Worm (Caenorhabditis elegans) whole organism, mixed stage, embryonic: ENCODE results near the gene srh-74.

Source experiments
- M03D4.4 ChIP-seq: sonication (generic microtip); optimal IDR thresholded peaks from 2 replicates; lab custom pipeline; 2017; ENCODE audit warnings: mild to moderate bottlenecking, missing genetic modification characterization, missing compliant biosample characterization
- bed-3 ChIP-seq: fragments of 200-800 bp; sonication (Bioruptor generic); optimal IDR thresholded peaks from 3 replicates; lab custom pipeline; 2018; ENCODE audit warnings: mild to moderate bottlenecking, missing genetic modification characterization, moderate library complexity, missing compliant biosample characterization
- blmp-1 ChIP-seq: fragments of 150-350 bp; optimal IDR thresholded peaks from 2 replicates; lab custom pipeline; 2014; ENCODE audit warnings: missing biosample characterization, missing genetic modification characterization
- ceh-39 ChIP-seq: fragments of 150-350 bp; optimal IDR thresholded peaks from 2 replicates; lab custom pipeline; 2014; ENCODE audit warnings: missing biosample characterization, missing genetic modification characterization
- ces-1 ChIP-seq: fragments of 150-350 bp; optimal IDR thresholded peaks from 2 replicates; lab custom pipeline; 2014; ENCODE audit warnings: missing biosample characterization, missing genetic modification reagents, missing genetic modification characterization
- elt-1 ChIP-seq: sonication (generic microtip); optimal IDR thresholded peaks from 2 replicates; lab custom pipeline; 2017; ENCODE audit warnings: missing genetic modification characterization, mild to moderate bottlenecking, missing compliant biosample characterization, antibody characterized with exemption, moderate library complexity, borderline replicate concordance; ENCODE audit not compliant: insufficient read depth
- elt-3 ChIP-seq: fragments of 150-350 bp; optimal IDR thresholded peaks from 2 replicates; lab custom pipeline; 2014; ENCODE audit warnings: missing biosample characterization, missing genetic modification characterization
- flh-1 ChIP-seq: fragments of 200-800 bp; sonication (Bioruptor generic); optimal IDR thresholded peaks from 2 replicates; lab custom pipeline; 2018; ENCODE audit warnings: mild to moderate bottlenecking, missing genetic modification characterization, moderate library complexity, missing compliant biosample characterization
- ham-2 ChIP-seq: fragments of 200-800 bp; sonication (Bioruptor generic); optimal IDR thresholded peaks from 2 replicates; lab custom pipeline; 2018; ENCODE audit warnings: mild to moderate bottlenecking, missing genetic modification characterization, missing compliant biosample characterization
- hlh-1 ChIP-seq: fragments of 150-350 bp; optimal IDR thresholded peaks from 2 replicates; lab custom pipeline; 2014; ENCODE audit warnings: missing biosample characterization, missing genetic modification reagents, missing genetic modification characterization
- lin-13 ChIP-seq: fragments of 150-350 bp; optimal IDR thresholded peaks from 2 replicates; lab custom pipeline; 2014; ENCODE audit warnings: missing biosample characterization, missing genetic modification characterization
- lin-32 ChIP-seq: fragments of 200-800 bp; sonication (Bioruptor generic); optimal IDR thresholded peaks from 2 replicates; lab custom pipeline; 2018; ENCODE audit warnings: mild to moderate bottlenecking, missing genetic modification characterization, missing compliant biosample characterization
- lsy-2 ChIP-seq: fragments of 150-350 bp; optimal IDR thresholded peaks from 2 replicates; lab custom pipeline; 2014; ENCODE audit warnings: missing biosample characterization, missing genetic modification characterization
- mab-5 ChIP-seq: fragments of 150-350 bp; optimal IDR thresholded peaks from 2 replicates; lab custom pipeline; 2014; ENCODE audit warnings: missing biosample characterization, missing genetic modification characterization
- mep-1 ChIP-seq: fragments of 150-350 bp; optimal IDR thresholded peaks from 2 replicates; lab custom pipeline; 2017; ENCODE audit warnings: missing biosample characterization, missing genetic modification reagents, missing genetic modification characterization, inconsistent platforms
- nhr-12 ChIP-seq: fragments of 150-350 bp; optimal IDR thresholded peaks from 2 replicates; lab custom pipeline; 2014; ENCODE audit warnings: missing biosample characterization, missing genetic modification characterization
- nhr-2 ChIP-seq: fragments of 150-350 bp; optimal IDR thresholded peaks from 2 replicates; lab custom pipeline; 2014; ENCODE audit warnings: missing biosample characterization, missing genetic modification characterization
- nhr-237 ChIP-seq: fragments of 150-350 bp; optimal IDR thresholded peaks from 2 replicates; lab custom pipeline; 2014; ENCODE audit warnings: missing biosample characterization, missing genetic modification characterization
- nhr-28 ChIP-seq: fragments of 150-350 bp; optimal IDR thresholded peaks from 2 replicates; lab custom pipeline; 2014; ENCODE audit warnings: missing biosample characterization, missing genetic modification characterization
- nhr-76 ChIP-seq: sonication (generic microtip); optimal IDR thresholded peaks from 2 replicates; lab custom pipeline; 2017; ENCODE audit warnings: missing biosample characterization, missing genetic modification characterization
- pha-4 ChIP-seq: fragments of 150-350 bp; optimal IDR thresholded peaks from 2 replicates; lab custom pipeline; 2018; ENCODE audit warnings: missing biosample characterization, missing genetic modification reagents, missing genetic modification characterization
- snpc-4 ChIP-seq: fragments of 150-350 bp; optimal IDR thresholded peaks from 2 replicates; lab custom pipeline; 2014; ENCODE audit warnings: missing biosample characterization, missing genetic modification characterization
- sptf-1 ChIP-seq: sonication (generic microtip); optimal IDR thresholded peaks from 2 replicates; lab custom pipeline; 2017; ENCODE audit warnings: mild to moderate bottlenecking, missing genetic modification characterization, moderate library complexity, missing compliant biosample characterization
- tbx-8 ChIP-seq: fragments of 200-800 bp; sonication (Bioruptor generic); optimal IDR thresholded peaks from 2 replicates; lab custom pipeline; 2018; ENCODE audit warnings: mild to moderate bottlenecking, missing genetic modification characterization, moderate library complexity, missing compliant biosample characterization
- unc-120 ChIP-seq: sonication (generic microtip); optimal IDR thresholded peaks from 2 replicates; lab custom pipeline; 2017; ENCODE audit warnings: missing genetic modification characterization, missing compliant biosample characterization; ENCODE audit not compliant: poor library complexity, severe bottlenecking
- unc-39 ChIP-seq: fragments of 150-350 bp; optimal IDR thresholded peaks from 2 replicates; lab custom pipeline; 2014; ENCODE audit warnings: missing biosample characterization, missing genetic modification characterization
- unc-62 ChIP-seq: fragments of 150-350 bp; optimal IDR thresholded peaks from 2 replicates; lab custom pipeline; 2014; ENCODE audit warnings: missing biosample characterization, missing genetic modification reagents, missing genetic modification characterization
- zip-8 ChIP-seq: fragments of 150-350 bp; optimal IDR thresholded peaks from 2 replicates; lab custom pipeline; 2014; ENCODE audit warnings: missing biosample characterization, missing genetic modification characterization
- ztf-11 ChIP-seq: fragments of 150-350 bp; optimal IDR thresholded peaks from 2 replicates; lab custom pipeline; 2014; ENCODE audit warnings: missing biosample characterization, missing genetic modification characterization

Gene srh-74

ce11 chrV:11009124-11009524 is 39.5 kb downstream of the srh-74 start:
- TF ChIP-seq unc-120 (tag; lab: Kevin White, UChicago) (no peak), bed-3 (GFP tag; lab: Kevin White, UChicago) (no peak), lsy-2 (tag; lab: Kevin White, UChicago) (no peak), lin-13 (tag; lab: Kevin White, UChicago) (no peak), elt-1 (tag; lab: Kevin White, UChicago) (no peak)
- TF ChIP-seq, all 35 proteins: peak for 0

- TF ChIP-seq ztf-11 (tag; lab: Kevin White, UChicago) (no peak), lin-32 (GFP tag; lab: Kevin White, UChicago) (no peak), nhr-237 (tag; lab: Kevin White, UChicago) (no peak), M03D4.4 (tag; lab: Kevin White, UChicago) (no peak), pha-4 (no peak), flh-1 (GFP tag; lab: Kevin White, UChicago) (no peak), hlh-1 (tag; lab: Kevin White, UChicago) (no peak), lin-13 (tag; lab: Kevin White, UChicago) (no peak), nhr-2 (tag; lab: Kevin White, UChicago) (no peak), ham-2 (GFP tag; lab: Kevin White, UChicago) (no peak)
Observed at ce11 chrV:11007651-11008050, 40.9 kb downstream of the srh-74 start.

- TF ChIP-seq unc-120 (tag; lab: Kevin White, UChicago) (no peak), ces-1 (no peak)
- TF ChIP-seq, all 35 proteins: peak for 0
Observed at ce11 chrV:11004094-11004493, 44.5 kb downstream of the srh-74 start.

- no peak for TF ChIP-seq pha-4
- no peak for TF ChIP-seq flh-1 (GFP tag; lab: Kevin White, UChicago)
- no peak for TF ChIP-seq M03D4.4 (tag; lab: Kevin White, UChicago)
- no peak for TF ChIP-seq unc-120 (tag; lab: Kevin White, UChicago)
- TF ChIP-seq mep-1 (tag; lab: Kevin White, UChicago), result no peak
- no peak for TF ChIP-seq snpc-4 (tag; lab: Kevin White, UChicago)
- no peak for TF ChIP-seq bed-3 (GFP tag; lab: Kevin White, UChicago)
- TF ChIP-seq ces-1, result no peak
- no peak for TF ChIP-seq zip-8 (tag; lab: Kevin White, UChicago)
- no peak for TF ChIP-seq sptf-1 (tag; lab: Kevin White, UChicago)
- TF ChIP-seq lin-13 (tag; lab: Kevin White, UChicago), result no peak
- no peak for TF ChIP-seq tbx-8 (GFP tag; lab: Kevin White, UChicago)
- TF ChIP-seq lsy-2 (tag; lab: Kevin White, UChicago), result no peak
- TF ChIP-seq lin-32 (GFP tag; lab: Kevin White, UChicago), result no peak
- no peak for TF ChIP-seq elt-1 (tag; lab: Kevin White, UChicago)
- no peak for TF ChIP-seq unc-62 (GFP tag; lab: Kevin White, UChicago)
- TF ChIP-seq nhr-28 (tag; lab: Kevin White, UChicago), result no peak
- TF ChIP-seq nhr-76, result no peak
Observed at ce11 chrV:11002434-11002833, 46.1 kb downstream of the srh-74 start, which contains the start of gene F53B7.4. F53B7.4 (minus strand) TSS chrV:11002534.

ce11 chrV:11000650-11001049 is 47.9 kb downstream of the srh-74 start, which contains the start of gene isy-1:
isy-1 (minus strand) TSS chrV:11000699.
- peak; percentile 44 for TF ChIP-seq nhr-237 (tag; lab: Kevin White, UChicago)
- peak; percentile 66 for TF ChIP-seq lsy-2 (tag; lab: Kevin White, UChicago)
- peak; percentile 67 for TF ChIP-seq pha-4
- peak; percentile 54 for TF ChIP-seq mep-1 (tag; lab: Kevin White, UChicago)
- TF ChIP-seq blmp-1 (tag; lab: Kevin White, UChicago), result no peak
- TF ChIP-seq ces-1, result peak; percentile 86
- TF ChIP-seq nhr-2 (tag; lab: Kevin White, UChicago), result peak; percentile 19
- peak; percentile 29 for TF ChIP-seq ceh-39
- no peak for TF ChIP-seq sptf-1 (tag; lab: Kevin White, UChicago)

- TF ChIP-seq mep-1 (tag; lab: Kevin White, UChicago) (no peak), unc-120 (tag; lab: Kevin White, UChicago) (no peak), hlh-1 (tag; lab: Kevin White, UChicago) (no peak), nhr-28 (tag; lab: Kevin White, UChicago) (no peak), ceh-39 (no peak), unc-39 (tag; lab: Kevin White, UChicago) (no peak), zip-8 (tag; lab: Kevin White, UChicago) (no peak), ztf-11 (tag; lab: Kevin White, UChicago) (no peak), ces-1 (no peak), elt-3 (no peak), lin-32 (GFP tag; lab: Kevin White, UChicago) (no peak), M03D4.4 (tag; lab: Kevin White, UChicago) (no peak), nhr-12 (no peak), pha-4 (no peak), mab-5 (tag; lab: Kevin White, UChicago) (no peak)
Observed at ce11 chrV:10998797-10999196, 49.8 kb downstream of the srh-74 start, which contains the start of gene F53B7.7. F53B7.7 (plus strand) TSS chrV:10999097.
